Worm (Caenorhabditis elegans) whole organism, L4 larva: ENCODE data around the gene Y54G11A.14.
A peak's percentile ranks its signal among the peaks of the same experiment; 100 is the strongest.
"Not testable (repeated sequence)": the region's sequence is repeated elsewhere in the genome, so short reads cannot be mapped to it uniquely, and the experiment has no call there.

ENCODE experiments used
- D1046.2 ChIP-seq: fragments of 200-800 bp; sonication (Bioruptor generic); IDR thresholded peaks from 2 replicates; pipeline ENCODE4 v1.3.6; 2022; ENCODE audit warnings: missing genetic modification characterization, missing compliant biosample characterization
- F10B5.3 ChIP-seq: sonication (generic microtip); optimal IDR thresholded peaks from 2 replicates; lab custom pipeline; 2016; ENCODE audit warnings: mild to moderate bottlenecking, missing genetic modification characterization, missing compliant biosample characterization
- F26F4.8 ChIP-seq: fragments of 200-800 bp; sonication (Bioruptor generic); conservative IDR thresholded peaks from 2 replicates; pipeline ENCODE4 v1.3.6; 2022; ENCODE audit warnings: missing genetic modification characterization, missing compliant biosample characterization
- F37D6.2 ChIP-seq: sonication (generic microtip); optimal IDR thresholded peaks from 2 replicates; lab custom pipeline; 2016; ENCODE audit warnings: mild to moderate bottlenecking, missing genetic modification characterization, missing compliant biosample characterization
- T20F7.1 ChIP-seq: fragments of 200-800 bp; sonication (Bioruptor generic); optimal IDR thresholded peaks from 2 replicates; lab custom pipeline; 2018; ENCODE audit warnings: mild to moderate bottlenecking, missing genetic modification characterization, missing compliant biosample characterization
- Y105C5A.15 ChIP-seq: fragments of 200-800 bp; sonication (Bioruptor generic); IDR thresholded peaks from 2 replicates; pipeline ENCODE4 v1.3.6; 2022; ENCODE audit warnings: missing genetic modification characterization, missing compliant biosample characterization
- Y48G9A.11 ChIP-seq: fragments of 200-800 bp; sonication (Bioruptor generic); IDR thresholded peaks from 2 replicates; pipeline ENCODE4 v1.3.6; 2022; ENCODE audit warnings: missing genetic modification reagents, missing genetic modification characterization, missing compliant biosample characterization
- Y75B8A.6 ChIP-seq: fragments of 200-800 bp; sonication (Bioruptor generic); IDR thresholded peaks from 2 replicates; pipeline ENCODE4 v1.3.6; 2022; ENCODE audit warnings: missing genetic modification reagents, missing genetic modification characterization, missing compliant biosample characterization
- ZK546.5 ChIP-seq, 2 experiments: sonication (generic microtip); optimal IDR thresholded peaks; 2 replicates each; lab custom pipeline; 2017; ENCODE audit warnings: missing biosample characterization in 2 of 2, missing genetic modification characterization in 2 of 2
- ceh-20 ChIP-seq: fragments of 200-800 bp; sonication (Bioruptor generic); IDR thresholded peaks from 2 replicates; pipeline ENCODE4 v1.3.6; 2022; ENCODE audit warnings: missing genetic modification reagents, missing genetic modification characterization, missing compliant biosample characterization
- ceh-32 ChIP-seq: sonication (generic microtip); optimal IDR thresholded peaks from 2 replicates; lab custom pipeline; 2016; ENCODE audit warnings: mild to moderate bottlenecking, missing genetic modification characterization, missing compliant biosample characterization; ENCODE audit not compliant: poor library complexity
- ceh-44 ChIP-seq: fragments of 200-800 bp; sonication (Bioruptor generic); IDR thresholded peaks from 2 replicates; pipeline ENCODE4 v1.3.6; 2022; ENCODE audit warnings: missing genetic modification reagents, missing genetic modification characterization, missing compliant biosample characterization
- ceh-82 ChIP-seq: sonication (generic microtip); optimal IDR thresholded peaks from 2 replicates; lab custom pipeline; 2017; ENCODE audit warnings: missing biosample characterization, missing genetic modification characterization
- daf-12 ChIP-seq: fragments of 150-350 bp; optimal IDR thresholded peaks from 2 replicates; lab custom pipeline; 2014; ENCODE audit warnings: missing biosample characterization, missing genetic modification reagents, missing genetic modification characterization
- dmd-8 ChIP-seq: fragments of 200-800 bp; sonication (Bioruptor generic); IDR thresholded peaks from 2 replicates; pipeline ENCODE4 v1.3.6; 2022; ENCODE audit warnings: missing genetic modification characterization, missing compliant biosample characterization
- dmd-9 ChIP-seq: fragments of 200-800 bp; sonication (Bioruptor generic); IDR thresholded peaks from 2 replicates; pipeline ENCODE4 v1.3.6; 2022; ENCODE audit warnings: missing genetic modification reagents, missing genetic modification characterization, missing compliant biosample characterization
- dpl-1 ChIP-seq: fragments of 150-350 bp; optimal IDR thresholded peaks from 2 replicates; lab custom pipeline; 2014; ENCODE audit warnings: missing biosample characterization, missing genetic modification reagents, missing genetic modification characterization
- duxl-1 ChIP-seq: sonication (generic microtip); optimal IDR thresholded peaks from 2 replicates; lab custom pipeline; 2016; ENCODE audit warnings: mild to moderate bottlenecking, missing genetic modification characterization, moderate library complexity, missing compliant biosample characterization; ENCODE audit not compliant: poor library complexity
- egl-27 ChIP-seq: sonication (generic microtip); optimal IDR thresholded peaks from 3 replicates; lab custom pipeline; 2017; ENCODE audit warnings: missing biosample characterization, missing genetic modification reagents, missing genetic modification characterization
- fkh-10 ChIP-seq: fragments of 150-350 bp; optimal IDR thresholded peaks from 2 replicates; lab custom pipeline; 2014; ENCODE audit warnings: missing biosample characterization, missing genetic modification reagents, missing genetic modification characterization
- hif-1 ChIP-seq, 2 experiments: sonication (generic microtip); optimal IDR thresholded peaks; 2 replicates each; lab custom pipeline; 2016 to 2017; ENCODE audit warnings: missing compliant biosample characterization in 2 of 2, missing genetic modification characterization in 2 of 2, missing genetic modification reagents in 2 of 2, missing genotype in 2 of 2, mild to moderate bottlenecking in 1 of 2
- lin-15B ChIP-seq: fragments of 150-350 bp; sonication (generic microtip); optimal IDR thresholded peaks from 3 replicates; lab custom pipeline; 2014; ENCODE audit warnings: missing biosample characterization, missing genetic modification characterization
- lin-39 ChIP-seq: fragments of 150-350 bp; optimal IDR thresholded peaks from 2 replicates; lab custom pipeline; 2014; ENCODE audit warnings: missing biosample characterization, missing genetic modification reagents, missing genetic modification characterization
- madf-5 ChIP-seq, 2 experiments: fragments of 200-800 bp; sonication (Bioruptor generic); IDR thresholded peaks; 2 replicates each; pipeline ENCODE4 v1.3.6; 2022; ENCODE audit warnings: missing compliant biosample characterization in 2 of 2, missing genetic modification characterization in 2 of 2
- mxl-2 ChIP-seq: fragments of 200-800 bp; sonication (Bioruptor generic); conservative IDR thresholded peaks from 2 replicates; pipeline ENCODE4 v1.3.6; 2022; ENCODE audit warnings: missing genetic modification reagents, missing genetic modification characterization, missing compliant biosample characterization
- nhr-111 ChIP-seq: fragments of 200-800 bp; sonication (Bioruptor generic); optimal IDR thresholded peaks from 2 replicates; lab custom pipeline; 2018; ENCODE audit warnings: mild to moderate bottlenecking, missing genetic modification characterization, missing compliant biosample characterization
- nhr-237 ChIP-seq: sonication (generic microtip); optimal IDR thresholded peaks from 2 replicates; lab custom pipeline; 2017; ENCODE audit warnings: missing biosample characterization, missing genetic modification characterization
- nhr-25 ChIP-seq: sonication (generic microtip); optimal IDR thresholded peaks from 2 replicates; lab custom pipeline; 2017; ENCODE audit warnings: missing genetic modification characterization, mild to moderate bottlenecking, missing compliant biosample characterization, antibody characterized with exemption, moderate library complexity, borderline replicate concordance; ENCODE audit not compliant: insufficient read depth
- php-3 ChIP-seq: fragments of 200-800 bp; sonication (Bioruptor generic); IDR thresholded peaks from 2 replicates; pipeline ENCODE4 v1.3.6; 2022; ENCODE audit warnings: missing genetic modification reagents, missing genetic modification characterization, missing compliant biosample characterization
- pqm-1 ChIP-seq: sonication (generic microtip); optimal IDR thresholded peaks from 2 replicates; lab custom pipeline; 2017; ENCODE audit warnings: missing biosample characterization, missing genetic modification characterization
- rbr-2 ChIP-seq: sonication (generic microtip); optimal IDR thresholded peaks from 2 replicates; lab custom pipeline; 2016; ENCODE audit warnings: missing genotype, missing genetic modification characterization, missing compliant biosample characterization
- saeg-2 ChIP-seq: fragments of 200-800 bp; sonication (Bioruptor generic); IDR thresholded peaks from 2 replicates; pipeline ENCODE4 v1.3.6; 2022; ENCODE audit warnings: missing genetic modification reagents, missing genetic modification characterization, missing compliant biosample characterization
- sdz-12 ChIP-seq: fragments of 200-800 bp; sonication (Bioruptor generic); optimal IDR thresholded peaks from 2 replicates; lab custom pipeline; 2018; ENCODE audit warnings: mild to moderate bottlenecking, missing genetic modification characterization, missing compliant biosample characterization
- set-16 ChIP-seq: fragments of 200-800 bp; sonication (Bioruptor generic); IDR thresholded peaks from 2 replicates; pipeline ENCODE4 v1.3.6; 2022; ENCODE audit warnings: missing genetic modification reagents, missing genetic modification characterization, missing compliant biosample characterization
- snpc-4 ChIP-seq: fragments of 150-350 bp; optimal IDR thresholded peaks from 2 replicates; lab custom pipeline; 2014; ENCODE audit warnings: missing biosample characterization, missing genetic modification characterization
- spr-3 ChIP-seq: fragments of 200-800 bp; sonication (Bioruptor generic); optimal IDR thresholded peaks from 2 replicates; lab custom pipeline; 2018; ENCODE audit warnings: mild to moderate bottlenecking, missing genetic modification characterization, missing compliant biosample characterization
- tra-1 ChIP-seq: fragments of 200-800 bp; sonication (Bioruptor generic); IDR thresholded peaks from 2 replicates; pipeline ENCODE4 v1.3.6; 2022; ENCODE audit warnings: missing genetic modification reagents, missing genetic modification characterization, missing compliant biosample characterization
- unc-130 ChIP-seq: sonication (generic microtip); optimal IDR thresholded peaks from 2 replicates; lab custom pipeline; 2016; ENCODE audit warnings: missing genetic modification reagents, missing genetic modification characterization, missing compliant biosample characterization
- unc-39 ChIP-seq: sonication (generic microtip); optimal IDR thresholded peaks from 2 replicates; lab custom pipeline; 2017; ENCODE audit warnings: missing biosample characterization, missing genetic modification characterization
- unc-62 ChIP-seq, 3 experiments: fragments of 150-350 bp in 1 of 3; sonication (generic microtip); optimal IDR thresholded peaks in 2 of 3; peaks in 1 of 3; 1 replicate in 1 of 3; 2 replicates in 2 of 3; lab custom pipeline; 2014 to 2017; ENCODE audit warnings: missing biosample characterization in 3 of 3, missing genetic modification characterization in 3 of 3, missing genetic modification reagents in 3 of 3, missing genotype in 1 of 3
- zfp-3 ChIP-seq: fragments of 200-800 bp; sonication (Bioruptor generic); conservative IDR thresholded peaks from 2 replicates; pipeline ENCODE4 v1.3.6; 2022; ENCODE audit warnings: missing genetic modification reagents, missing genetic modification characterization, missing compliant biosample characterization
- ztf-11 ChIP-seq: fragments of 150-350 bp; optimal IDR thresholded peaks from 2 replicates; lab custom pipeline; 2014; ENCODE audit warnings: missing biosample characterization, missing genetic modification characterization
- ztf-7 ChIP-seq: fragments of 150-350 bp; optimal IDR thresholded peaks from 2 replicates; lab custom pipeline; 2014; ENCODE audit warnings: missing biosample characterization, missing genetic modification characterization

Gene Y54G11A.14

DNA sequence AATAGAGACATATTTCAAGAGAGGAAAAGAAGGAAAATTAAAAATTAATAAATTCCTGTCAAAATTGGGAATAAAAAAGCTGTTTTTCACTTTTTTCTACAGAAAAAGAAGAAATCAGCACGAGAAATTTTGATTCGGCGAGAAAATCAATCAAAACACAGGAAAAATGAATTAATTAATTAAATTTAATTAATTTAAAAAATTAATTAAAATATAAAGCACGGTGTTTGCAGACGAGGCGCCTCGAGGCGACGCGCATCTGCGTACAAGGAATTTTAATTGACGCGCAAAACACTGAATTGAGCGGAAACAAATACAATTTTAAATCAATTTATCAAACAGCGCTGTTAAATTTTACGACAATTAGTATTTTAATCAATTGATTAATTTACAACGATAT, 3.3 kb downstream of the Y54G11A.14 start (continued):
- no peak for TF ChIP-seq dmd-9 (GFP tag; lab: Robert Waterston, UW)

DNA sequence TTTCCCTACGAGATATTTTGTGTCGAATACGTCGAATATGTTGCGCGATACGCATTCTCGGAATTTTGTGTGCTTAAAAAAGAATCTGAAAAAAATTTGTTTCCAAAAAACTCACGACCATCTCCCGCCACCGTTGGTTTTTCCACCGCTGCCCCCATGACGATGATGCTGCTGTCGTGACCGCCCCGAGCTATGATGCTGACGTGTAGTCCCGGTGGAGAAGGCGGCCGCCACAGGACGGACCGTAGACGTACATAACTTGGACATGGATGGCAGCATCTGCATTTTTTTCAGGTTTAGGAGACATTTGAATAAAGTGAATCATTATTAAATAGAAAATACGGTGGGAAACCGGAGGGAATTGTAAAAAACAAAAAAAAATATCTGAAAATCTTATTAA, 26.2 kb downstream of the Y54G11A.14 start, which contains the start of gene ddl-3:
Gene ddl-3 (minus strand): TSS at position 289 of the 400 bp plus-strand sequence.
- TF ChIP-seq Y48G9A.11 (GFP tag; lab: Robert Waterston, UW): 0 out of 2 replicates have a peak, but pooled peaks have one; percentile 55
- peak; percentile 31; the same call in 1 of the 2 replicates for TF ChIP-seq set-16 (GFP tag; lab: Robert Waterston, UW)
- TF ChIP-seq, all 104 proteins: peak for 2; not testable (repeated sequence) for 102

DNA sequence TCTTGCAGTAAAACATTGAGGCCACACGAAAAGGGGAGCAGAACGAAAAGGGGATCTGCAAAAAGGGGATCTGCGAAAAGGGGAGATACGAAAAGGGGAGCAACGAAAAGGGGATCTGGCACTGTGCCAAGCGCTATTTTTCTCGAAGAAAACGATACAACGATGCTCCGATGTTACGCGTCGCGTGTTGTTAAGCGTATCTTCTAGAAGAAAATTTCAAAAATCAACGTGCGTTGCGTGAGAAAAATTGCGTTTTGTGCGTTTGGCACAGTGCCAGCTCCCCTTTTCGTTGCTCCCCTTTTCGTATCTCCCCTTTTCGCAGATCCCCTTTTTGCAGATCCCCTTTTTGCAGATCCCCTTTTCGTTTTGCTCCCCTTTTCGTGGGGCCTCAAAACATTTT, 28.3 kb downstream of the Y54G11A.14 start, which contains the start of gene Y54G11A.9:
Gene Y54G11A.9 (minus strand): TSS at position 196 of the 400 bp plus-strand sequence.
- peak in 1 of 2 experiments; percentile 56 for TF ChIP-seq unc-62 (GFP tag; optimal IDR thresholded peaks at IDR 0.05 in 1 of 2; lab: Kevin White, UChicago)
- TF ChIP-seq unc-62 (tag; optimal IDR thresholded peaks at IDR 0.05; lab: Kevin White, UChicago): not testable (repeated sequence)
- TF ChIP-seq, all 104 proteins: peak for 1; not testable (repeated sequence) for 103

DNA sequence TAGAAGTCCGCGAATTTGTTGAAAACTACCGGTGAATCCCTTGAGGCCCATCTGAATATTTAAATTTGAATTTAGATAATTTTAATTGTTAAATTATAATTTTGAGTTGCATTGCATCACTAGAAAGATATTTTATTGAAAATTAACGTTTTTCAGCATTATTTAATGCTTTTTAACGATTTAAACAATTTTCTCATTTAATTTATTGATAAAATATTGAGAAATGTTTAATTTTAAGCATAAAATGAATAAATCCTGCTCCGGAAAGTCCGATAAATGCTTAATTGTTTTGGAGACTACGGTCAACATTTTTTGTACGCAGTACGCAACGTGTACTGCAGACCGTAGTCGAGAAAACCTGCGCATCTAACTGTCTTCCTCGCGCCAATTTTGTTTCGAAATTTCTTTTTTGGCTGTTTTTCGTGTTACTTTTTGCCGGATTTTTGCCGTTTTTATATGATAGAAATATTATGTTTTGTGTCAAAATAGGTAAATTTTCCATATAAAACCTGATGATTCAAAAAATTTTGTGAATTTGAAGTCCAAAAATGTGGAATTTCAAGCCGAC, 31.5 kb downstream of the Y54G11A.14 start, which contains the start of the genes Y54G11A.17, lin-7 and elof-1:
Gene Y54G11A.17 (minus strand): TSS at position 51 of the 568 bp plus-strand sequence.
Gene lin-7 (minus strand): TSS at position 51 of the 568 bp plus-strand sequence.
Gene elof-1 (plus strand): TSS at position 383 of the 568 bp plus-strand sequence.
- TF ChIP-seq ceh-20 (peak; percentile 57; the same call in 1 of the 2 replicates), Y105C5A.15 (GFP tag; lab: Robert Waterston, UW) (no peak), dmd-9 (GFP tag; lab: Robert Waterston, UW) (no peak), ZK546.5 (tag; optimal IDR thresholded peaks at IDR 0.05; lab: Kevin White, UChicago) (peak; percentile 46 to 95), mxl-2 (GFP tag; lab: Robert Waterston, UW) (no peak), dpl-1 (GFP tag; lab: Kevin White, UChicago) (peak; percentile 89), F10B5.3 (tag; lab: Kevin White, UChicago) (no peak), saeg-2 (no peak), nhr-111 (no peak), hif-1 (tag; optimal IDR thresholded peaks at IDR 0.05; lab: Kevin White, UChicago) (peak in 1 of 2 experiments; percentile 85), snpc-4 (tag; lab: Kevin White, UChicago) (no peak), duxl-1 (peak; percentile 32), ztf-7 (tag; lab: Kevin White, UChicago) (peak; percentile 74), unc-130 (GFP tag; lab: Kevin White, UChicago) (peak; percentile 73), dmd-8 (GFP tag; lab: Robert Waterston, UW) (no peak), T20F7.1 (no peak), madf-5 (GFP tag; IDR thresholded peaks at IDR 0.05; lab: Robert Waterston, UW) (no peak), tra-1 (GFP tag; lab: Robert Waterston, UW) (no peak), php-3 (GFP tag; lab: Robert Waterston, UW) (0 out of 2 replicates have a peak, but pooled peaks have one; percentile 14), nhr-25 (peak; percentile 65), F26F4.8 (GFP tag; lab: Robert Waterston, UW) (no peak), fkh-10 (GFP tag; lab: Kevin White, UChicago) (peak; percentile 78), F37D6.2 (tag; lab: Kevin White, UChicago) (peak; percentile 44), daf-12 (tag; lab: Kevin White, UChicago) (no peak), sdz-12 (GFP tag; lab: Kevin White, UChicago) (no peak), lin-15B (tag; lab: Kevin White, UChicago) (no peak), unc-39 (tag; lab: Kevin White, UChicago) (no peak), ceh-32 (tag; lab: Kevin White, UChicago) (no peak), Y75B8A.6 (GFP tag; lab: Robert Waterston, UW) (no peak), ztf-11 (tag; lab: Kevin White, UChicago) (no peak), egl-27 (no peak), lin-39 (tag; lab: Kevin White, UChicago) (no peak), zfp-3 (GFP tag; lab: Robert Waterston, UW) (no peak), rbr-2 (peak; percentile 76), D1046.2 (no peak), spr-3 (GFP tag; lab: Kevin White, UChicago) (no peak), nhr-237 (tag; lab: Kevin White, UChicago) (no peak), pqm-1 (no peak), ceh-44 (no peak), ceh-82 (tag; lab: Kevin White, UChicago) (no peak)
